Fruit fly (Drosophila melanogaster) S2 (cell line): ENCODE results near the gene CG9590.

ENCODE experiments used
- CG8478 ChIP-seq: fragments of >200 bp; optimal IDR thresholded peaks from 2 replicates; lab custom pipeline; 2018
- CTCF ChIP-seq, 2 experiments: fragments of >200 bp; optimal IDR thresholded peaks; 2 replicates each; lab custom pipeline; 2018

dm6 chr3R:15762815-15763214, 23.7 kb upstream of the CG9590 start, which contains the start of gene CG12784:
- no peak for TF ChIP-seq CG8478 (lab: Kevin White, UChicago)
- TF ChIP-seq CTCF (optimal IDR thresholded peaks at IDR 0.05; lab: Kevin White, UChicago), result no peak
